Fruit fly (Drosophila melanogaster): ENCODE measurements around the gene Brd7-9.

Brd7-9 gene

DNA sequence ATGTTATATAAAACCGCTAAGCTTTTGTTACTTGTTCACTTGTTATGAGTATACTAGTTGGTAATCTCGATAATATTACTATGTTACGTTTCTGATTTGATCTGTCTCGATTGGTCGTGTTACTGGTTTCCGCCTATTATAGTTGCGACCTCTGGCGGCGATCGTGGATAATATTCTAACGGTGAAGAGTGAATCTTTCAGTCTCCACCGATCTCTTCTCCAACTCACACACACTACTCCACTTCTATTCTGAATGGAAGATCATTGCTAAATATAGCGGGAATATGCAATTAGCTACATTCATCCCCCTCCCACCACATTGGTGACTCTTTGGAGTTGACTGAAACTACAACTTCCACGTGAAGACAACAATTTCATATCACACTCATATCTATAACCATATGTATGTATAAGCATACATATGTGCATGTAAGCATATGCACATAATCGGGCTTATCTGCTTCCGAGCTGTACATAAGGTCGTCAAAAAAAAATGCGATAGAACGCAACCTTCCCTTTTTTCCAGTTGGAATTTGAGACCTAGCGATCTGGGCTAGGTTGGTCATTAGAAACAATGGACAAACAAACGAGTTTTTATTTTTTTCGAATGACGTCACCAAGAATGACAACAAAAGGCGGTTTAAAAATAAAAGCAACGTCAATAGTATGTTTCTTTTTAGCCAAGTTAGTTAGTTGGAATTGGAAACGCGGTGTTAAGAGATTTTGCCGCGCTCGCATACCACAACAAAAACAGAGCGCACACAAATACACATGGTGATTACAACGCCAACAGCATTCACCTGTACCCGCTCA is 26.4 kb downstream of the Brd7-9 start:
- TF ChIP-seq Blimp-1 (GFP tag; optimal IDR thresholded peaks at IDR 0.05) (no peak), CG4318 (GFP tag; optimal IDR thresholded peaks at IDR 0.05) (no peak), Lpt (GFP tag; optimal IDR thresholded peaks at IDR 0.05) (no peak), ss (GFP tag; optimal IDR thresholded peaks at IDR 0.05) (peak in 1 of 2 experiments; percentile 47), CG6854 (GFP tag; optimal IDR thresholded peaks at IDR 0.05) (no peak), Eip78C (GFP tag) (no peak), CG11902 (GFP tag; optimal IDR thresholded peaks at IDR 0.05) (no peak), CG11294 (GFP tag; IDR thresholded peaks at IDR 0.05) (peak; percentile 12; the same call in 1 of the 2 replicates), acj6 (GFP tag; optimal IDR thresholded peaks at IDR 0.05) (no peak), CG32006 (GFP tag; optimal IDR thresholded peaks at IDR 0.05) (no peak), Met (GFP tag; optimal IDR thresholded peaks at IDR 0.05) (no peak), CG6163 (GFP tag; IDR thresholded peaks at IDR 0.05) (no peak), net (GFP tag; optimal IDR thresholded peaks at IDR 0.05) (no peak), pdm3 (GFP tag; optimal IDR thresholded peaks at IDR 0.05) (no peak), CG34406 (GFP tag; optimal IDR thresholded peaks at IDR 0.05) (no peak), salr (GFP tag; optimal IDR thresholded peaks at IDR 0.05) (no peak), dac (GFP tag; optimal IDR thresholded peaks at IDR 0.05) (no peak), Hr38 (GFP tag; optimal IDR thresholded peaks at IDR 0.05) (no peak), cyc (GFP tag; optimal IDR thresholded peaks at IDR 0.05) (no peak), dsx (GFP tag; optimal IDR thresholded peaks at IDR 0.05; ENCODE audit: poor library complexity, severe bottlenecking) (peak; percentile 45), CG16779 (tag; optimal IDR thresholded peaks at IDR 0.05) (peak; percentile 12), OdsH (GFP tag; optimal IDR thresholded peaks at IDR 0.05) (no peak)

DNA sequence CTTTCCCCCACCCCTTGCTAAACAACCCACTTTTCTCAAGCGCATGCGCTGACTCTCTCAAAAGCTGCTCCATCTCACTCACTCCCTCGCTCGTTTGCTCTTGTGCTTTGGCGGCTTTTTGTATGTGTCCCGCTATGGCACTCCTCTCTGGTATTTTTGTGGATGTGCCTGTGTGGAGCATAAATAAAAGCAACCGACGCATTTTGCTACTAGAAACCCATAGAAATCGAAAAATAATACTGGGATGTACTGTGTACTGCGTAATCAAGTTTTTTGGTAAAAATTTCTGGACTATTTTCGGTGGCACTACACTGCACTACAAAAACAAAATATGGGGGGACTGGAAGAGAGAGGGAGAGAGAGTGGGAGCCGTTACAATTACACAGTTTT is 27.0 kb downstream of the Brd7-9 start:
- TF ChIP-seq dac (GFP tag; optimal IDR thresholded peaks at IDR 0.05) (no peak), fkh (GFP tag; optimal IDR thresholded peaks at IDR 0.05) (peak; percentile 93), Lpt (GFP tag; optimal IDR thresholded peaks at IDR 0.05) (peak; percentile 38), esn (GFP tag; optimal IDR thresholded peaks at IDR 0.05) (peak; percentile 3), CG7368 (GFP tag; optimal IDR thresholded peaks at IDR 0.05) (no peak), CG9139 (GFP tag; optimal IDR thresholded peaks at IDR 0.05) (no peak), CG3919 (GFP tag; optimal IDR thresholded peaks at IDR 0.05) (no peak), Sox15 (GFP tag; optimal IDR thresholded peaks at IDR 0.05) (no peak), CG32006 (GFP tag; optimal IDR thresholded peaks at IDR 0.05) (no peak), CG8119 (GFP tag; IDR thresholded peaks at IDR 0.05) (peak; percentile 38; the same call in 2 of the 3 replicates), Eip93F (GFP tag; optimal IDR thresholded peaks at IDR 0.05) (no peak), CG1621 (tag; optimal IDR thresholded peaks at IDR 0.05) (peak; percentile 39), CG11294 (GFP tag; IDR thresholded peaks at IDR 0.05) (no peak), CG31627 (GFP tag; optimal IDR thresholded peaks at IDR 0.05) (no peak), pdm3 (GFP tag; optimal IDR thresholded peaks at IDR 0.05) (no peak), CG15336 (GFP tag; IDR thresholded peaks at IDR 0.05) (peak; percentile 34; the same call in 1 of the 2 replicates), CG6808 (GFP tag; optimal IDR thresholded peaks at IDR 0.05) (no peak), Smox (GFP tag; optimal IDR thresholded peaks at IDR 0.05) (no peak), CG8632 (GFP tag; optimal IDR thresholded peaks at IDR 0.05) (no peak), topi (GFP tag; optimal IDR thresholded peaks at IDR 0.05) (peak; percentile 18), Eip78C (GFP tag) (peak; percentile 73), CG10631 (GFP tag; optimal IDR thresholded peaks at IDR 0.05) (no peak), CG6854 (GFP tag; optimal IDR thresholded peaks at IDR 0.05) (peak; percentile 71), Gug (GFP tag; IDR thresholded peaks at IDR 0.05) (peak; percentile 20; the same call in 1 of the 2 replicates), lz (GFP tag; optimal IDR thresholded peaks at IDR 0.05) (peak; percentile 2), CG11762 (GFP tag; optimal IDR thresholded peaks at IDR 0.05; ENCODE audit: insufficient read depth) (no peak), Eip75B (GFP tag; optimal IDR thresholded peaks at IDR 0.05) (no peak), net (GFP tag; optimal IDR thresholded peaks at IDR 0.05) (no peak), CG8319 (GFP tag; optimal IDR thresholded peaks at IDR 0.05) (no peak), CG11902 (GFP tag; optimal IDR thresholded peaks at IDR 0.05) (no peak), fd59A (GFP tag; optimal IDR thresholded peaks at IDR 0.05) (no peak), spab (GFP tag; optimal IDR thresholded peaks at IDR 0.05) (no peak), CG34406 (GFP tag; optimal IDR thresholded peaks at IDR 0.05) (no peak), Sox102F (GFP tag; optimal IDR thresholded peaks at IDR 0.05) (no peak), ss (GFP tag; optimal IDR thresholded peaks at IDR 0.05) (peak in 1 of 2 experiments; percentile 48), Blimp-1 (GFP tag; optimal IDR thresholded peaks at IDR 0.05) (no peak), Met (GFP tag; optimal IDR thresholded peaks at IDR 0.05) (no peak), achi (GFP tag; optimal IDR thresholded peaks at IDR 0.05) (no peak)

Measured in whole organism, prepupa.